Fruit fly (Drosophila melanogaster): ENCODE measurements around the gene CG43658.

CG43658 gene

dm6 chrX:17561943-17562313 is 948 bp upstream of the CG43658 start:
- peak; percentile 74 for TF ChIP-seq Ets98B (GFP tag; IDR thresholded peaks at IDR 0.05)
- peak; percentile 76 for TF ChIP-seq gl (tag; optimal IDR thresholded peaks at IDR 0.05)
- TF ChIP-seq CG12605 (GFP tag; IDR thresholded peaks at IDR 0.05) = peak; percentile 57; the same call in 1 of the 2 replicates
- TF ChIP-seq CG34367 (tag; optimal IDR thresholded peaks at IDR 0.05) = peak; percentile 93
- TF ChIP-seq CG8301 (tag; optimal IDR thresholded peaks at IDR 0.05) = peak; percentile 96
- TF ChIP-seq rn (GFP tag; IDR thresholded peaks at IDR 0.05) = peak; percentile 79
- TF ChIP-seq CG9948 (tag; optimal IDR thresholded peaks at IDR 0.05) = peak; percentile 98
- TF ChIP-seq EcR (GFP tag; optimal IDR thresholded peaks at IDR 0.05) = no peak
- peak; percentile 78 for TF ChIP-seq CG13204 (GFP tag; optimal IDR thresholded peaks at IDR 0.05)
- TF ChIP-seq Pif1B (GFP tag; optimal IDR thresholded peaks at IDR 0.05) = peak; percentile 88
- peak; percentile 82 for TF ChIP-seq CG4496 (GFP tag; IDR thresholded peaks at IDR 0.05)
- peak; percentile 96 for TF ChIP-seq CG15710 (tag; optimal IDR thresholded peaks at IDR 0.05)
- TF ChIP-seq Snoo (tag; optimal IDR thresholded peaks at IDR 0.05) = peak; percentile 96
- TF ChIP-seq CG8159 (tag; optimal IDR thresholded peaks at IDR 0.05) = peak; percentile 98
- peak; percentile 86 for TF ChIP-seq CG32121 (GFP tag; IDR thresholded peaks at IDR 0.05)
- TF ChIP-seq CG10348 (GFP tag; IDR thresholded peaks at IDR 0.05) = peak; percentile 79
- peak; percentile 93 for TF ChIP-seq Pif1A (GFP tag; optimal IDR thresholded peaks at IDR 0.05)
- peak; percentile 92 for TF ChIP-seq D1 (tag; optimal IDR thresholded peaks at IDR 0.05)
- peak; percentile 94 for TF ChIP-seq CG17806 (tag; optimal IDR thresholded peaks at IDR 0.05)
- peak; percentile 98 for TF ChIP-seq CG14655 (GFP tag; optimal IDR thresholded peaks at IDR 0.05)
- peak; percentile 83; the same call in 2 of the 3 replicates for TF ChIP-seq fd96Ca (GFP tag; IDR thresholded peaks at IDR 0.05)

- TF ChIP-seq fd96Ca (GFP tag; IDR thresholded peaks at IDR 0.05) (peak; percentile 42; the same call in 1 of the 3 replicates), CG32121 (GFP tag; IDR thresholded peaks at IDR 0.05) (no peak), EcR (GFP tag; optimal IDR thresholded peaks at IDR 0.05) (peak; percentile 41), CG15710 (tag; optimal IDR thresholded peaks at IDR 0.05) (peak; percentile 81), gl (tag; optimal IDR thresholded peaks at IDR 0.05) (peak; percentile 52), CG4496 (GFP tag; IDR thresholded peaks at IDR 0.05) (no peak; the same call in 1 of the 3 replicates), CG8301 (tag; optimal IDR thresholded peaks at IDR 0.05) (peak; percentile 82), CG17806 (tag; optimal IDR thresholded peaks at IDR 0.05) (peak; percentile 71), CG13204 (GFP tag; optimal IDR thresholded peaks at IDR 0.05) (peak; percentile 59), D1 (tag; optimal IDR thresholded peaks at IDR 0.05) (peak; percentile 37), CG8159 (tag; optimal IDR thresholded peaks at IDR 0.05) (peak; percentile 82), Pif1B (GFP tag; optimal IDR thresholded peaks at IDR 0.05) (peak; percentile 67), rn (GFP tag; IDR thresholded peaks at IDR 0.05) (no peak), CG12605 (GFP tag; IDR thresholded peaks at IDR 0.05) (no peak), Ets98B (GFP tag; IDR thresholded peaks at IDR 0.05) (no peak), CG9948 (tag; optimal IDR thresholded peaks at IDR 0.05) (peak; percentile 78), Pif1A (GFP tag; optimal IDR thresholded peaks at IDR 0.05) (peak; percentile 66), CG34367 (tag; optimal IDR thresholded peaks at IDR 0.05) (peak; percentile 73), CG10348 (GFP tag; IDR thresholded peaks at IDR 0.05) (no peak), Snoo (tag; optimal IDR thresholded peaks at IDR 0.05) (no peak), CG14655 (GFP tag; optimal IDR thresholded peaks at IDR 0.05) (peak; percentile 85)
Observed at dm6 chrX:17558708-17559107, 2.3 kb downstream of the CG43658 start.

dm6 chrX:17555139-17555538 is 5.8 kb downstream of the CG43658 start:
- TF ChIP-seq Snoo (tag; optimal IDR thresholded peaks at IDR 0.05) = no peak
- TF ChIP-seq CG8301 (tag; optimal IDR thresholded peaks at IDR 0.05) = peak; percentile 23
- TF ChIP-seq CG32121 (GFP tag; IDR thresholded peaks at IDR 0.05) = 0 out of 2 replicates have a peak, but pooled peaks have one; percentile 43
- peak; percentile 28 for TF ChIP-seq Ets98B (GFP tag; IDR thresholded peaks at IDR 0.05)
- TF ChIP-seq CG34367 (tag; optimal IDR thresholded peaks at IDR 0.05) = no peak
- peak; percentile 24 for TF ChIP-seq Pif1A (GFP tag; optimal IDR thresholded peaks at IDR 0.05)
- TF ChIP-seq CG12605 (GFP tag; IDR thresholded peaks at IDR 0.05) = peak; percentile 52
- TF ChIP-seq gl (tag; optimal IDR thresholded peaks at IDR 0.05) = no peak
- TF ChIP-seq CG4496 (GFP tag; IDR thresholded peaks at IDR 0.05) = peak; percentile 48; the same call in 1 of the 3 replicates
- TF ChIP-seq EcR (GFP tag; optimal IDR thresholded peaks at IDR 0.05) = no peak
- no peak for TF ChIP-seq CG10348 (GFP tag; IDR thresholded peaks at IDR 0.05)
- no peak for TF ChIP-seq CG8159 (tag; optimal IDR thresholded peaks at IDR 0.05)
- TF ChIP-seq fd96Ca (GFP tag; IDR thresholded peaks at IDR 0.05) = peak; percentile 61; the same call in 2 of the 3 replicates
- no peak for TF ChIP-seq rn (GFP tag; IDR thresholded peaks at IDR 0.05)
- TF ChIP-seq CG9948 (tag; optimal IDR thresholded peaks at IDR 0.05) = no peak
- TF ChIP-seq CG14655 (GFP tag; optimal IDR thresholded peaks at IDR 0.05) = peak; percentile 52
- TF ChIP-seq D1 (tag; optimal IDR thresholded peaks at IDR 0.05) = no peak
- TF ChIP-seq CG17806 (tag; optimal IDR thresholded peaks at IDR 0.05) = no peak
- no peak for TF ChIP-seq CG15710 (tag; optimal IDR thresholded peaks at IDR 0.05)
- TF ChIP-seq CG13204 (GFP tag; optimal IDR thresholded peaks at IDR 0.05) = no peak

- TF ChIP-seq fd96Ca (GFP tag; IDR thresholded peaks at IDR 0.05) (peak; percentile 68), gl (tag; optimal IDR thresholded peaks at IDR 0.05) (no peak), CG13204 (GFP tag; optimal IDR thresholded peaks at IDR 0.05) (peak; percentile 30), CG17806 (tag; optimal IDR thresholded peaks at IDR 0.05) (peak; percentile 60), CG10348 (GFP tag; IDR thresholded peaks at IDR 0.05) (no peak), D1 (tag; optimal IDR thresholded peaks at IDR 0.05) (no peak), rn (GFP tag; IDR thresholded peaks at IDR 0.05) (no peak), Snoo (tag; optimal IDR thresholded peaks at IDR 0.05) (peak; percentile 56), Pif1B (GFP tag; optimal IDR thresholded peaks at IDR 0.05) (peak; percentile 48), CG8301 (tag; optimal IDR thresholded peaks at IDR 0.05) (peak; percentile 24), CG8159 (tag; optimal IDR thresholded peaks at IDR 0.05) (peak; percentile 69), CG15710 (tag; optimal IDR thresholded peaks at IDR 0.05) (peak; percentile 68), CG34367 (tag; optimal IDR thresholded peaks at IDR 0.05) (peak; percentile 45), CG32121 (GFP tag; IDR thresholded peaks at IDR 0.05) (no peak; the same call in 1 of the 2 replicates), Ets98B (GFP tag; IDR thresholded peaks at IDR 0.05) (peak; percentile 30; the same call in 1 of the 2 replicates), EcR (GFP tag; optimal IDR thresholded peaks at IDR 0.05) (no peak), CG4496 (GFP tag; IDR thresholded peaks at IDR 0.05) (peak; percentile 77; the same call in 2 of the 3 replicates), CG9948 (tag; optimal IDR thresholded peaks at IDR 0.05) (peak; percentile 64), Pif1A (GFP tag; optimal IDR thresholded peaks at IDR 0.05) (peak; percentile 61), CG14655 (GFP tag; optimal IDR thresholded peaks at IDR 0.05) (peak; percentile 59), CG12605 (GFP tag; IDR thresholded peaks at IDR 0.05) (peak; percentile 41; the same call in 1 of the 2 replicates)
Observed at dm6 chrX:17550957-17551356, 10.0 kb downstream of the CG43658 start.

- TF ChIP-seq CG8159 (tag; optimal IDR thresholded peaks at IDR 0.05) (peak; percentile 44), CG9948 (tag; optimal IDR thresholded peaks at IDR 0.05) (peak; percentile 47), rn (GFP tag; IDR thresholded peaks at IDR 0.05) (no peak), CG12605 (GFP tag; IDR thresholded peaks at IDR 0.05) (no peak), fd96Ca (GFP tag; IDR thresholded peaks at IDR 0.05) (no peak), CG32121 (GFP tag; IDR thresholded peaks at IDR 0.05) (no peak), gl (tag; optimal IDR thresholded peaks at IDR 0.05) (no peak), CG14655 (GFP tag; optimal IDR thresholded peaks at IDR 0.05) (peak; percentile 29), CG17806 (tag; optimal IDR thresholded peaks at IDR 0.05) (peak; percentile 28), CG15710 (tag; optimal IDR thresholded peaks at IDR 0.05) (peak; percentile 42)
Observed at dm6 chrX:17550307-17550706, 10.7 kb downstream of the CG43658 start.
